Worm (Caenorhabditis elegans) whole organism, L3 larva: ENCODE data around the gene C35C5.10.

Source experiments
- R02D3.7 ChIP-seq: fragments of 150-350 bp; optimal IDR thresholded peaks from 2 replicates; lab custom pipeline; 2014; ENCODE audit warnings: missing biosample characterization, missing genetic modification characterization
- ZK546.5 ChIP-seq: sonication (generic microtip); optimal IDR thresholded peaks from 2 replicates; lab custom pipeline; 2017; ENCODE audit warnings: missing biosample characterization, missing genetic modification characterization
- aly-2 ChIP-seq: fragments of 150-350 bp; optimal IDR thresholded peaks from 2 replicates; lab custom pipeline; 2014; ENCODE audit warnings: missing biosample characterization, missing genetic modification characterization
- ama-1 ChIP-seq: fragments of 150-350 bp; optimal IDR thresholded peaks from 2 replicates; lab custom pipeline; 2018
- ceh-16 ChIP-seq: sonication (generic microtip); optimal IDR thresholded peaks from 2 replicates; lab custom pipeline; 2017; ENCODE audit warnings: missing biosample characterization, missing genetic modification characterization
- ceh-82 ChIP-seq: fragments of 150-350 bp; optimal IDR thresholded peaks from 2 replicates; lab custom pipeline; 2014; ENCODE audit warnings: missing biosample characterization, missing genetic modification characterization
- ceh-9 ChIP-seq: sonication (generic microtip); optimal IDR thresholded peaks from 2 replicates; lab custom pipeline; 2018; ENCODE audit warnings: missing biosample characterization, missing genetic modification characterization
- daf-12 ChIP-seq: fragments of 150-350 bp; optimal IDR thresholded peaks from 2 replicates; lab custom pipeline; 2014; ENCODE audit warnings: missing biosample characterization, missing genetic modification reagents, missing genetic modification characterization
- egl-27 ChIP-seq: sonication (generic microtip); optimal IDR thresholded peaks from 4 replicates; lab custom pipeline; 2017; ENCODE audit warnings: missing biosample characterization, missing genetic modification reagents, missing genetic modification characterization
- elt-2 ChIP-seq: sonication (generic microtip); optimal IDR thresholded peaks from 2 replicates; lab custom pipeline; 2016; ENCODE audit warnings: missing genetic modification reagents, mild to moderate bottlenecking, missing genetic modification characterization, missing compliant biosample characterization
- elt-3 ChIP-seq, 3 experiments: fragments of 150-350 bp in 1 of 3; sonication (generic microtip) in 2 of 3; optimal IDR thresholded peaks; 2 replicates in 2 of 3; 4 replicates in 1 of 3; lab custom pipeline; 2014 to 2017; ENCODE audit warnings: missing biosample characterization in 3 of 3, missing genetic modification characterization in 3 of 3
- fkh-10 ChIP-seq: sonication (generic microtip); optimal IDR thresholded peaks from 2 replicates; lab custom pipeline; 2017; ENCODE audit warnings: missing biosample characterization, missing genetic modification reagents, missing genetic modification characterization
- fkh-2 ChIP-seq: fragments of 150-350 bp; optimal IDR thresholded peaks from 2 replicates; lab custom pipeline; 2014; ENCODE audit warnings: missing biosample characterization, missing genetic modification reagents, missing genetic modification characterization
- fos-1 ChIP-seq: fragments of 150-350 bp; optimal IDR thresholded peaks from 2 replicates; lab custom pipeline; 2014; ENCODE audit warnings: missing biosample characterization, missing genetic modification characterization
- jun-1 ChIP-seq: fragments of 150-350 bp; optimal IDR thresholded peaks from 2 replicates; lab custom pipeline; 2014; ENCODE audit warnings: missing biosample characterization, missing genetic modification reagents, missing genetic modification characterization
- lin-15B ChIP-seq: fragments of 150-350 bp; optimal IDR thresholded peaks from 2 replicates; lab custom pipeline; 2014; ENCODE audit warnings: missing biosample characterization, missing genetic modification characterization
- lin-39 ChIP-seq: fragments of 150-350 bp; optimal IDR thresholded peaks from 2 replicates; lab custom pipeline; 2018; ENCODE audit warnings: missing biosample characterization, missing genetic modification reagents, missing genetic modification characterization
- lsy-12 ChIP-seq: sonication (generic microtip); optimal IDR thresholded peaks from 2 replicates; lab custom pipeline; 2016; ENCODE audit warnings: mild to moderate bottlenecking, missing genetic modification characterization, missing compliant biosample characterization
- mml-1 ChIP-seq: fragments of 150-350 bp; sonication (generic microtip); optimal IDR thresholded peaks from 3 replicates; lab custom pipeline; 2014; ENCODE audit warnings: missing biosample characterization, missing genetic modification characterization
- nfya-1 ChIP-seq: sonication (generic microtip); optimal IDR thresholded peaks from 2 replicates; lab custom pipeline; 2017; ENCODE audit warnings: missing genetic modification characterization, mild to moderate bottlenecking, missing compliant biosample characterization, antibody characterized with exemption, moderate library complexity; ENCODE audit not compliant: insufficient read depth
- nhr-11 ChIP-seq: fragments of 150-350 bp; optimal IDR thresholded peaks from 2 replicates; lab custom pipeline; 2014; ENCODE audit warnings: missing biosample characterization, missing genetic modification characterization
- nhr-12 ChIP-seq: fragments of 150-350 bp; optimal IDR thresholded peaks from 2 replicates; lab custom pipeline; 2014; ENCODE audit warnings: missing biosample characterization, missing genetic modification characterization
- nhr-23 ChIP-seq: fragments of 150-350 bp; optimal IDR thresholded peaks from 2 replicates; lab custom pipeline; 2014; ENCODE audit warnings: missing biosample characterization, missing genetic modification reagents, missing genetic modification characterization
- nhr-25 ChIP-seq: sonication (generic microtip); optimal IDR thresholded peaks from 2 replicates; lab custom pipeline; 2017; ENCODE audit warnings: missing biosample characterization, missing genetic modification characterization
- nhr-28 ChIP-seq: fragments of 150-350 bp; optimal IDR thresholded peaks from 2 replicates; lab custom pipeline; 2014; ENCODE audit warnings: missing biosample characterization, missing genetic modification characterization
- nhr-43 ChIP-seq: sonication (generic microtip); optimal IDR thresholded peaks from 2 replicates; lab custom pipeline; 2016; ENCODE audit warnings: mild to moderate bottlenecking, missing genetic modification characterization, missing compliant biosample characterization; ENCODE audit not compliant: poor library complexity, severe bottlenecking
- nhr-76 ChIP-seq: fragments of 150-350 bp; sonication (generic microtip); optimal IDR thresholded peaks from 5 replicates; lab custom pipeline; 2014; ENCODE audit warnings: missing biosample characterization, missing genetic modification characterization
- nhr-77 ChIP-seq: fragments of 150-350 bp; optimal IDR thresholded peaks from 2 replicates; lab custom pipeline; 2014; ENCODE audit warnings: missing biosample characterization, missing genetic modification characterization
- pqm-1 ChIP-seq: fragments of 150-350 bp; optimal IDR thresholded peaks from 2 replicates; lab custom pipeline; 2017; ENCODE audit warnings: missing biosample characterization, missing genetic modification characterization, inconsistent platforms
- sea-2 ChIP-seq: fragments of 150-350 bp; sonication (generic microtip); optimal IDR thresholded peaks from 4 replicates; lab custom pipeline; 2014; ENCODE audit warnings: missing biosample characterization, missing genetic modification reagents, missing genetic modification characterization
- skn-1 ChIP-seq: fragments of 150-350 bp; optimal IDR thresholded peaks from 2 replicates; lab custom pipeline; 2014; ENCODE audit warnings: missing biosample characterization, missing genetic modification characterization
- snpc-4 ChIP-seq: fragments of 150-350 bp; optimal IDR thresholded peaks from 2 replicates; lab custom pipeline; 2014; ENCODE audit warnings: missing biosample characterization, missing genetic modification characterization
- tbx-2 ChIP-seq: sonication (generic microtip); optimal IDR thresholded peaks from 2 replicates; lab custom pipeline; 2016; ENCODE audit warnings: mild to moderate bottlenecking, missing genetic modification characterization, missing compliant biosample characterization
- unc-39 ChIP-seq: sonication (generic microtip); optimal IDR thresholded peaks from 4 replicates; lab custom pipeline; 2017; ENCODE audit warnings: missing biosample characterization, missing genetic modification characterization
- unc-62 ChIP-seq: fragments of 150-350 bp; sonication (generic microtip); optimal IDR thresholded peaks from 4 replicates; lab custom pipeline; 2014; ENCODE audit warnings: missing biosample characterization, missing genetic modification reagents, missing genetic modification characterization
- zag-1 ChIP-seq: fragments of 150-350 bp; optimal IDR thresholded peaks from 2 replicates; lab custom pipeline; 2014; ENCODE audit warnings: missing biosample characterization, missing genetic modification characterization
- ztf-11 ChIP-seq: fragments of 150-350 bp; optimal IDR thresholded peaks from 2 replicates; lab custom pipeline; 2014; ENCODE audit warnings: missing biosample characterization, missing genetic modification characterization

The C35C5.10 gene

DNA sequence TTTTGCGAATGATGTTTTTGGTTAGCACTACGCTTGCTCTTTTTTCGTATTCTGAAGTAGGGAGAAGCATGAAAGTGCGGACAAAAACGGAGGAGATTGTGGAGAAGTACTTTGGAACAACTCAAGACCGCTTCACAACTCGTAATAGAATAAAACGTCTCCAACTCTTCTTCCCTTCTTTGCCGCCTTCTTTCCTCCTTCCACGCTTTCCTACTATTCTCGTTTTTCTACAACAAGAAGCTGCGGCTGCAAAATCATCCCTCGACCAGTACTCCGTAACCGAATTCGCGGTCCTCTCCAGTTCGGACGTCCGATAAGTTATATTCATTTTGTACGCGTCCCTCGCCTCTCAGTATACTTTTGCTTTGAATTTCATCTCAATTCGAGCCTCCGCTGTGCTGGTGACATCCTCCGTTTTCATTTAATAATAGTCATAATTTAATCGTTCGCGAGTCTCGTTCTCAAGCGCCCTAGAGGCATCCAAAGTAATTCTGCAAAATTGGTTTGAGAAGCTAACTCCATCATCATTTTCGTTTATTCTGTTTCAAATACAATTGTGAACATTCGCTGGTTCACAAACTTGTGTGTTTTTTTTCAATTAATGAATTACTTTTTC is 13.8 kb downstream of the C35C5.10 start:
- no peak for TF ChIP-seq elt-2 (tag; lab: Kevin White, UChicago)
- peak; percentile 71 for TF ChIP-seq fkh-10 (GFP tag; lab: Kevin White, UChicago)

ce11 chrX:11571714-11572113 is 15.7 kb downstream of the C35C5.10 start:
- TF ChIP-seq mml-1 (tag; lab: Kevin White, UChicago) = no peak
- no peak for TF ChIP-seq ceh-16
- TF ChIP-seq nfya-1 = peak; percentile 41
- TF ChIP-seq R02D3.7 (tag; lab: Kevin White, UChicago) = no peak
- TF ChIP-seq sea-2 (GFP tag; lab: Kevin White, UChicago) = no peak
- TF ChIP-seq lin-39 (tag; lab: Kevin White, UChicago) = peak; percentile 1
- TF ChIP-seq nhr-23 (tag; lab: Kevin White, UChicago) = peak; percentile 6

DNA sequence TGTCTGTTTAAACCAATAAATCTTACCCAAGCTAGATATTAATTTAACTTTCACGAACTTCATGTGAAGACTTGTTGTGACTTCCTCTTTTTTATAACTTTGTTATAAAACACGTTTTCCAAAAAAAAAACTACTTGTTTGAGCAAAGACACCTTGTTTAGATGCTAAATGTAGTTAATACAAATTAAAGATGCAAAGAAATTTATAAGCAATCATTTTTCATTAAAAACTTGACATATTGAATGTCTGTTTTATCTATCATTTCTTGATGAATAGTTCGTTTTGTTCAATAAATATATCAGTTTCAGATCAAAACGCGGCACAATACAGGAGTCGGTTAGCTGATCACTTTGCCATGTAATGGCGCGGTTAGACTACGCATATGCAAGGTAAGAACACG is 16.2 kb downstream of the C35C5.10 start, which contains the start of gene frm-3:
TSS of gene frm-3 (plus strand) at position 301 of the 400 bp plus-strand sequence.
- TF ChIP-seq tbx-2 (no peak), egl-27 (no peak)

ce11 chrX:11574167-11574566 is 18.1 kb downstream of the C35C5.10 start:
- TF ChIP-seq jun-1 (tag; lab: Kevin White, UChicago) (no peak), unc-39 (tag; lab: Kevin White, UChicago) (no peak), ztf-11 (tag; lab: Kevin White, UChicago) (no peak), elt-3 (tag; optimal IDR thresholded peaks at IDR 0.05; lab: Kevin White, UChicago) (no peak), ceh-82 (no peak), lin-15B (tag; lab: Kevin White, UChicago) (no peak), elt-2 (tag; lab: Kevin White, UChicago) (no peak), fos-1 (tag; lab: Kevin White, UChicago) (no peak), pqm-1 (tag; lab: Kevin White, UChicago) (no peak), nhr-25 (tag; lab: Kevin White, UChicago) (no peak), fkh-2 (tag; lab: Kevin White, UChicago) (no peak), ZK546.5 (tag; lab: Kevin White, UChicago) (no peak), nhr-28 (tag; lab: Kevin White, UChicago) (no peak), nhr-12 (tag; lab: Kevin White, UChicago) (no peak), nhr-43 (tag; lab: Kevin White, UChicago) (no peak), skn-1 (tag; lab: Kevin White, UChicago) (no peak), snpc-4 (tag; lab: Kevin White, UChicago) (no peak)
- TF ChIP-seq, all 47 proteins: peak for 0

DNA sequence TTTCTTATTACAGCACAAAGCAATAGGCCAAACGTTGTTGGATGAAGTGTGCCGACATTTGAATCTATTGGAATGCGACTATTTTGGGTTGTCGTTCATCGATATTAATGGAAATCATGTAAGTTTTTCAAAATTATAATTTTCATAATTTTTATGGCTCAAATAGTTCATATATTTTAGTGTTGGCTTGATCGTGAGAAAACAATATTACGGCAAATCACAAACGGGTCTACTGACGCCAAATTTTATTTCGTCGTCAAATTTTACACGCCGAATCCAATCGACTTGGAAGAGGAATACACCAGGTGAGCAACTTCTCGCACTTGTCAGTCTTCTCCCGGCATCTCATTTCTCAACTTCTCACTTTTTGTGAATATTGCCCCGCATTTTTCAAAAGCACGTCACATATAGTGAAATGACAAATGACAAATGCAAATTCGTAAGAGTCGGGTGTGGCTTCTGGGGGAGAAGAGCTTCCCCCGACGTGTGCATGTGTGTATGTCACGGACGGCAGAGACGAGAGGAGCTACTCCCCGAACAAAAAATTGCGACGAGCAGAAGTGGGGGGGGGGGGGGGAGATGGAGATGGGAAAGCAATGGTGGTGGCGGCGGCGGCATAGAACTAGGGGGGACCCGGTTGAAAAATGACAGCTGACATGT is 20.5 kb downstream of the C35C5.10 start:
- peak; percentile 64 for TF ChIP-seq lin-39 (tag; lab: Kevin White, UChicago)
- TF ChIP-seq unc-62 (GFP tag; lab: Kevin White, UChicago) = peak; percentile 32
- no peak for TF ChIP-seq sea-2 (GFP tag; lab: Kevin White, UChicago)

DNA sequence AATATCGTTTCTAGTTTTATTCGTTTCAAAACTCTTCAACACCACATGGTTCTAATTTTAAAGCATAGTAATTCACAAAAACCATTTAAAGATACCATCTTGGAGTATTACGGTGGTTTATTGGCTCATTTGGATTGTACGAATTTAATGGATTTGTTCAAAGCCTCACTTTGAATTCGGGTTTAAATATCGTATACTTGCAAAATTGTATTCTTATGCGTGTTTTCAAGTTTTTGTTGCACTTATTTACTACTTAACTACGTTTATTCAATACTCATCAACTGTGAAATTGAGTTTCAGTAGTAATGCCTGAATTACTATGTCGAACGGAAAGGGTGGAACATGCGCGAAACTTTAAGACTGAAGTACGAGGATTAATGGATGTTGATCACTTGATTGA is 29.3 kb downstream of the C35C5.10 start, which contains the start of gene abts-2:
TSS of gene abts-2 (plus strand) at position 301 of the 400 bp plus-strand sequence.
- TF ChIP-seq aly-2 (tag; lab: Kevin White, UChicago) (no peak), fkh-10 (GFP tag; lab: Kevin White, UChicago) (no peak), nhr-23 (tag; lab: Kevin White, UChicago) (no peak), lsy-12 (no peak), unc-39 (tag; lab: Kevin White, UChicago) (no peak), nfya-1 (no peak), egl-27 (no peak), unc-62 (GFP tag; lab: Kevin White, UChicago) (no peak), ceh-82 (no peak), nhr-43 (tag; lab: Kevin White, UChicago) (no peak), R02D3.7 (tag; lab: Kevin White, UChicago) (no peak), mml-1 (tag; lab: Kevin White, UChicago) (no peak), daf-12 (tag; lab: Kevin White, UChicago) (no peak), ceh-9 (no peak), nhr-11 (tag; lab: Kevin White, UChicago) (no peak), fkh-2 (tag; lab: Kevin White, UChicago) (no peak), nhr-76 (tag; lab: Kevin White, UChicago) (no peak), zag-1 (tag; lab: Kevin White, UChicago) (no peak), nhr-77 (no peak), ama-1 (lab: Kevin White, UChicago) (no peak)
